Worm (Caenorhabditis elegans): Measurements from ENCODE around the gene folr-1.

The folr-1 gene

DNA sequence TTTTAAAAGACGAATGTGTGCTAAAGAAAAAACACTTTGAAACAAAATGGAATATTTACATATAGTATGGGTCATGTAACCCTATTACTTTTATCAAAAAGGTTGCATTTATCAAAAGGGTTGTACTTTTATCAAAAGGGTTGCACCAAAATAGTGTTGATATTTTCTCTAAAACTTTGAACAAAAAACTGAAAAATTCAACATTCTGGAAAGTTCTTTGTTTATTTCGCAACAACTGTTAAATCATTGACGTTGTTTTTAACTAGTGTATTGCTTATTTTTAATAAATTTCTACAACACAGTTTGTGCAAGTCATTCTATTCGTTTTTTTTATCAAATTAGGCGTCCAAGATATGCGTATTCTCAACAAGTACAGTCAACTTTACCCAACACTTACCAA, 19.4 kb downstream of the folr-1 start, which contains the start of the genes C17G1.5 and C17G1.14:
TSS of gene C17G1.5 (plus strand) at position 266 of the 400 bp plus-strand sequence.
TSS of gene C17G1.14 (plus strand) at position 277 of the 400 bp plus-strand sequence.
- TF ChIP-seq mep-1 (tag; optimal IDR thresholded peaks at IDR 0.05) (no peak), blmp-1 (tag; optimal IDR thresholded peaks at IDR 0.05) (no peak), zip-8 (tag; optimal IDR thresholded peaks at IDR 0.05) (no peak), ztf-11 (tag; optimal IDR thresholded peaks at IDR 0.05) (no peak), flh-1 (GFP tag; optimal IDR thresholded peaks at IDR 0.05) (no peak), lsy-2 (tag; optimal IDR thresholded peaks at IDR 0.05) (no peak), sem-2 (GFP tag; optimal IDR thresholded peaks at IDR 0.05) (no peak), hlh-1 (tag; optimal IDR thresholded peaks at IDR 0.05) (no peak), mls-2 (tag; optimal IDR thresholded peaks at IDR 0.05) (no peak), nhr-237 (tag; optimal IDR thresholded peaks at IDR 0.05) (no peak), bed-3 (GFP tag; optimal IDR thresholded peaks at IDR 0.05) (no peak), nhr-28 (tag; optimal IDR thresholded peaks at IDR 0.05) (no peak), pha-4 (tag; optimal IDR thresholded peaks at IDR 0.05) (no peak), M03D4.4 (tag; optimal IDR thresholded peaks at IDR 0.05) (no peak), nhr-2 (tag; optimal IDR thresholded peaks at IDR 0.05) (no peak), tbx-8 (GFP tag; optimal IDR thresholded peaks at IDR 0.05) (no peak), ces-1 (GFP tag; optimal IDR thresholded peaks at IDR 0.05) (no peak), nhr-76 (tag; optimal IDR thresholded peaks at IDR 0.05) (no peak), drap-1 (GFP tag; optimal IDR thresholded peaks at IDR 0.05) (no peak)

ce11 chrX:9940524-9940923, 21.4 kb downstream of the folr-1 start:
- TF ChIP-seq elt-1 (tag; optimal IDR thresholded peaks at IDR 0.05; ENCODE audit: borderline replicate concordance, insufficient read depth): no peak
- no peak for TF ChIP-seq unc-39 (tag; optimal IDR thresholded peaks at IDR 0.05)
- no peak for TF ChIP-seq snpc-4 (tag; optimal IDR thresholded peaks at IDR 0.05)
- no peak for TF ChIP-seq mep-1 (tag; optimal IDR thresholded peaks at IDR 0.05)
- TF ChIP-seq ceh-39 (tag; optimal IDR thresholded peaks at IDR 0.05): no peak
- TF ChIP-seq nhr-28 (tag; optimal IDR thresholded peaks at IDR 0.05): no peak
- TF ChIP-seq sptf-1 (tag; optimal IDR thresholded peaks at IDR 0.05): no peak
- TF ChIP-seq drap-1 (GFP tag; optimal IDR thresholded peaks at IDR 0.05): no peak
- TF ChIP-seq mls-2 (tag; optimal IDR thresholded peaks at IDR 0.05): no peak
- TF ChIP-seq unc-62 (GFP tag; optimal IDR thresholded peaks at IDR 0.05): no peak
- no peak for TF ChIP-seq lsy-2 (tag; optimal IDR thresholded peaks at IDR 0.05)

ce11 chrX:9941379-9941778, 22.3 kb downstream of the folr-1 start:
- TF ChIP-seq mls-2 (tag; optimal IDR thresholded peaks at IDR 0.05) (no peak), nhr-2 (tag; optimal IDR thresholded peaks at IDR 0.05) (no peak), ceh-43 (GFP tag; optimal IDR thresholded peaks at IDR 0.05) (no peak), nhr-28 (tag; optimal IDR thresholded peaks at IDR 0.05) (no peak), sem-2 (GFP tag; optimal IDR thresholded peaks at IDR 0.05) (no peak)

DNA sequence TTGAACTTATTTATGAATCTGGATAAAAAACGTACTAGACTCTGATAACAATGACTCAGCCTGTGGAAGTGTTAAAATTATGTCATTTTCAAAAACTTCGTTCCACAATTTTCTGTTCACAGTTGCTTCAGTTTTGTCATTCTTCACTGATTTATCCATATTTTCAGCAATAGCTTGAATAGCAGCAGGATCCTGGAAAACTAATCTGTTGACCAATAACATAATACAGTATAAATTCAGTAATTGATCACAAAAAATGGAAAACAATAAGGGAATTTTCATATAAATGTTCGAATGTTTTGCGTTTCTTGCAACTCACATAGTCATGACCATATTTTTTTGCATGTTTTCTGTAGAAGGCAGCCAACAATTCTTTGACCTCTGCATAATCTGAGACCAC, 29.4 kb downstream of the folr-1 start:
- TF ChIP-seq mab-5 (tag; optimal IDR thresholded peaks at IDR 0.05) (no peak), pha-4 (tag; optimal IDR thresholded peaks at IDR 0.05) (no peak)

- TF ChIP-seq nhr-76 (tag; optimal IDR thresholded peaks at IDR 0.05): no peak
- TF ChIP-seq ham-2 (GFP tag; optimal IDR thresholded peaks at IDR 0.05): no peak
- TF ChIP-seq unc-120 (tag; optimal IDR thresholded peaks at IDR 0.05; ENCODE audit: poor library complexity, severe bottlenecking): no peak
- TF ChIP-seq ceh-83 (GFP tag; optimal IDR thresholded peaks at IDR 0.05): no peak
- no peak for TF ChIP-seq nhr-237 (tag; optimal IDR thresholded peaks at IDR 0.05)
- TF ChIP-seq ztf-11 (tag; optimal IDR thresholded peaks at IDR 0.05): no peak
- no peak for TF ChIP-seq elt-3 (tag; optimal IDR thresholded peaks at IDR 0.05)
- no peak for TF ChIP-seq tbx-8 (GFP tag; optimal IDR thresholded peaks at IDR 0.05)
- no peak for TF ChIP-seq sem-2 (GFP tag; optimal IDR thresholded peaks at IDR 0.05)
- no peak for TF ChIP-seq blmp-1 (tag; optimal IDR thresholded peaks at IDR 0.05)
- TF ChIP-seq unc-39 (tag; optimal IDR thresholded peaks at IDR 0.05): no peak
- TF ChIP-seq drap-1 (GFP tag; optimal IDR thresholded peaks at IDR 0.05): no peak
- TF ChIP-seq lin-13 (tag; optimal IDR thresholded peaks at IDR 0.05): no peak
These were observed 29.9 kb downstream of the folr-1 start, which contains the start of gene nas-37 for ce11 chrX:9948963-9949362. Gene nas-37 (minus strand): TSS chrX:9949063.
